Worm (Caenorhabditis elegans): ENCODE data around the gene Y48A5A.1.

- TF ChIP-seq pax-1 (tag; optimal IDR thresholded peaks at IDR 0.05) (no peak), odd-2 (tag; optimal IDR thresholded peaks at IDR 0.05) (no peak), hlh-30 (tag; optimal IDR thresholded peaks at IDR 0.05; ENCODE audit: insufficient read depth) (no peak), pha-4 (tag; optimal IDR thresholded peaks at IDR 0.05) (no peak), dve-1 (tag; optimal IDR thresholded peaks at IDR 0.05) (no peak), hlh-13 (GFP tag; optimal IDR thresholded peaks at IDR 0.05) (no peak), ceh-2 (tag; optimal IDR thresholded peaks at IDR 0.05) (no peak), ceh-18 (tag; optimal IDR thresholded peaks at IDR 0.05) (no peak), rnt-1 (tag; optimal IDR thresholded peaks at IDR 0.05) (no peak), hlh-6 (tag; optimal IDR thresholded peaks at IDR 0.05) (no peak), lin-11 (tag; optimal IDR thresholded peaks at IDR 0.05) (no peak), ceh-24 (tag; optimal IDR thresholded peaks at IDR 0.05) (no peak)
Measured at ce11 chrIV:1945200-1945599, 20.1 kb upstream of the Y48A5A.1 start.
